Worm (Caenorhabditis elegans) whole organism, late embryonic: Measurements from ENCODE around the gene alx-1.

Experiments used
- ama-1 ChIP-seq: fragments of 150-350 bp; optimal IDR thresholded peaks from 2 replicates; lab custom pipeline; 2014
- gmeb-2 ChIP-seq: sonication (generic microtip); optimal IDR thresholded peaks from 2 replicates; lab custom pipeline; 2016; ENCODE audit warnings: missing genetic modification characterization, inconsistent platforms, missing compliant biosample characterization
- tbx-2 ChIP-seq: sonication (generic microtip); optimal IDR thresholded peaks from 2 replicates; lab custom pipeline; 2016; ENCODE audit warnings: missing genetic modification characterization, missing compliant biosample characterization
- unc-55 ChIP-seq: sonication (generic microtip); optimal IDR thresholded peaks from 2 replicates; lab custom pipeline; 2017; ENCODE audit warnings: missing biosample characterization, missing genetic modification reagents, missing genetic modification characterization

ce11 chrIII:9944723-9945122 is 12.4 kb upstream of the alx-1 start, which contains the start of gene gln-2:
- TF ChIP-seq tbx-2 (tag; lab: Kevin White, UChicago) (no peak), ama-1 (lab: Kevin White, UChicago) (no peak), unc-55 (GFP tag; lab: Kevin White, UChicago) (no peak), gmeb-2 (no peak)
